Worm (Caenorhabditis elegans): ENCODE data around the gene srp-6.

srp-6 gene

ce11 chrV:7386052-7386573, at the start of gene srp-6:
TSS of gene srp-6 (minus strand) at chrV:7386102.
- no peak for TF ChIP-seq sptf-2 (GFP tag; optimal IDR thresholded peaks at IDR 0.05)
- no peak for TF ChIP-seq pha-4 (tag; optimal IDR thresholded peaks at IDR 0.05)
- no peak for TF ChIP-seq F52B5.7 (tag; optimal IDR thresholded peaks at IDR 0.05)
- TF ChIP-seq nhr-120 (GFP tag; IDR thresholded peaks at IDR 0.05) = no peak
- TF ChIP-seq F23B12.7 (tag; optimal IDR thresholded peaks at IDR 0.05; ENCODE audit: insufficient read depth) = no peak
- TF ChIP-seq attf-5 (GFP tag; optimal IDR thresholded peaks at IDR 0.05) = no peak
- TF ChIP-seq lsl-1 (GFP tag; optimal IDR thresholded peaks at IDR 0.05) = no peak
- TF ChIP-seq egl-44 (GFP tag; IDR thresholded peaks at IDR 0.05) = no peak
- no peak for TF ChIP-seq let-607 (tag; optimal IDR thresholded peaks at IDR 0.05)
- no peak for TF ChIP-seq sea-2 (GFP tag; IDR thresholded peaks at IDR 0.05)
- TF ChIP-seq him-1 (tag; optimal IDR thresholded peaks at IDR 0.05) = no peak
- no peak for TF ChIP-seq ceh-100 (GFP tag; IDR thresholded peaks at IDR 0.05)
- TF ChIP-seq hlh-12 (tag; optimal IDR thresholded peaks at IDR 0.05) = no peak
- TF ChIP-seq F49E8.2 (tag; optimal IDR thresholded peaks at IDR 0.05; ENCODE audit: insufficient read depth) = no peak
- TF ChIP-seq mes-4 (tag; optimal IDR thresholded peaks at IDR 0.05) = no peak
- TF ChIP-seq F37B4.10 (GFP tag; IDR thresholded peaks at IDR 0.05) = no peak

DNA sequence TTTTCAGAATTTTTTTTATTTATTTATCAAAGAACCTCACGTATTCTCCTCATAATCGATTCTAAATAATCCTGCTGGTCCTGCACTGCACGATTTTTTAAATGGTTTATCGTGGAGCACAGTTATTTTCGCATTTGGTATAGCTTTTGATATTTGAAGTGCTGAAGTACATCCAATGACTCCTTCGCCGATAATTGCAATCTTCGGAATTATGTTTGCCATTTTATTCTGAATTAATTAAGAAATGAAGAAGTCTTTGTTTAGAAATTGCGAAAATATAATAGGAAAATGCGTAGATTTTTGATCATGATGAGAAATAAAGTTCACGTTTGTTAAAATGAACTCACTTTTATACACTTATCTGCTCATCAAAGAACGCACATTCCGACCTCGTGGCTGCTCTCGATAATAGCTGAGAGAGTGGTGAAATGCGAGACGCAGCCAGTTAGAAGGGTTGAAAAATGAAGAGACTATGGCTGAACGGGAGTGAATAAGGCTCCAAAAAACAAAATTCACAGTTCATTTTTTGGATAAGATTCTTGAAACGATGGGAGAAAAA, 49.0 kb upstream of the srp-6 start:
- no peak for TF ChIP-seq B0336.3 (GFP tag; IDR thresholded peaks at IDR 0.05)
- TF ChIP-seq akir-1 (GFP tag; optimal IDR thresholded peaks at IDR 0.05) = no peak
- TF ChIP-seq nhr-27 (tag; optimal IDR thresholded peaks at IDR 0.05) = no peak
- TF ChIP-seq pbrm-1 (GFP tag; IDR thresholded peaks at IDR 0.05) = no peak
- no peak for TF ChIP-seq cebp-1 (GFP tag; IDR thresholded peaks at IDR 0.05)
- peak; percentile 52 for TF ChIP-seq cebp-1 (tag; optimal IDR thresholded peaks at IDR 0.05)
- no peak for TF ChIP-seq nhr-90 (tag; optimal IDR thresholded peaks at IDR 0.05)
- no peak for TF ChIP-seq nhr-179 (tag; optimal IDR thresholded peaks at IDR 0.05)
- TF ChIP-seq ztf-3 (GFP tag; optimal IDR thresholded peaks at IDR 0.05) = no peak
- TF ChIP-seq Y79H2A.3 (GFP tag; conservative IDR thresholded peaks at IDR 0.05) = no peak
- TF ChIP-seq C06A6.2 (GFP tag; conservative IDR thresholded peaks at IDR 0.05) = no peak
- TF ChIP-seq fkh-3 (tag; optimal IDR thresholded peaks at IDR 0.05) = no peak
- no peak for TF ChIP-seq rpc-1 (optimal IDR thresholded peaks at IDR 0.05)
- TF ChIP-seq rpc-1 (tag; optimal IDR thresholded peaks at IDR 0.05) = no peak
- TF ChIP-seq lin-40 (tag; optimal IDR thresholded peaks at IDR 0.05) = peak; percentile 26
- no peak for TF ChIP-seq sptf-2 (GFP tag; optimal IDR thresholded peaks at IDR 0.05)
- TF ChIP-seq attf-3 (GFP tag; conservative IDR thresholded peaks at IDR 0.05) = no peak
- TF ChIP-seq tbx-9 (tag; optimal IDR thresholded peaks at IDR 0.05; ENCODE audit: borderline replicate concordance) = no peak
- no peak for TF ChIP-seq ccch-3 (GFP tag; optimal IDR thresholded peaks at IDR 0.05)
- TF ChIP-seq efl-1 (GFP tag; optimal IDR thresholded peaks at IDR 0.05) = no peak
- TF ChIP-seq attf-5 (GFP tag; optimal IDR thresholded peaks at IDR 0.05) = peak; percentile 32
- no peak for TF ChIP-seq F37B4.10 (GFP tag; IDR thresholded peaks at IDR 0.05)
- no peak for TF ChIP-seq snpc-3.4 (tag; optimal IDR thresholded peaks at IDR 0.05)
- TF ChIP-seq ekl-4 (GFP tag; IDR thresholded peaks at IDR 0.05) = no peak; the same call in 1 of the 2 replicates
- 0 out of 2 replicates have a peak, but pooled peaks have one; percentile 30 for TF ChIP-seq K11D2.4 (GFP tag; IDR thresholded peaks at IDR 0.05)
- TF ChIP-seq nfyb-1 (GFP tag; IDR thresholded peaks at IDR 0.05) = peak; percentile 55
- peak; percentile 13 for TF ChIP-seq tlf-1 (GFP tag; optimal IDR thresholded peaks at IDR 0.05)
- no peak for TF ChIP-seq egrh-3 (GFP tag; IDR thresholded peaks at IDR 0.05)
- no peak for TF ChIP-seq snpc-1.3 (tag; optimal IDR thresholded peaks at IDR 0.05; ENCODE audit: insufficient read depth)
- no peak for TF ChIP-seq ceh-58 (GFP tag; IDR thresholded peaks at IDR 0.05)
- no peak for TF ChIP-seq nfya-1 (tag; optimal IDR thresholded peaks at IDR 0.05; ENCODE audit: borderline replicate concordance, insufficient read depth)
- TF ChIP-seq lsl-1 (GFP tag; optimal IDR thresholded peaks at IDR 0.05) = no peak
- TF ChIP-seq lin-35 (GFP tag; optimal IDR thresholded peaks at IDR 0.05) = no peak
- TF ChIP-seq attf-6 (GFP tag; IDR thresholded peaks at IDR 0.05) = no peak
- no peak for TF ChIP-seq lin-26 (GFP tag; IDR thresholded peaks at IDR 0.05)

Measured in whole organism, young adult.